Fruit fly (Drosophila melanogaster): Measurements from ENCODE around the gene CG13901.

- TF ChIP-seq CG13287 (GFP tag; IDR thresholded peaks at IDR 0.05; ENCODE audit: partially characterized antibody) (peak; percentile 60), tll (GFP tag; optimal IDR thresholded peaks at IDR 0.05) (no peak), unc-4 (GFP tag; IDR thresholded peaks at IDR 0.05; ENCODE audit: partially characterized antibody) (peak; percentile 50), CG10321 (GFP tag; IDR thresholded peaks at IDR 0.05) (no peak), CG4424 (GFP tag; optimal IDR thresholded peaks at IDR 0.05) (peak; percentile 23), CG15601 (tag; optimal IDR thresholded peaks at IDR 0.05) (no peak), Hey (tag; optimal IDR thresholded peaks at IDR 0.05) (no peak), BtbVII (GFP tag; optimal IDR thresholded peaks at IDR 0.05) (peak; percentile 7), pros (GFP tag; optimal IDR thresholded peaks at IDR 0.05) (no peak), Ptx1 (GFP tag; IDR thresholded peaks at IDR 0.05) (no peak), CG31388 (GFP tag; optimal IDR thresholded peaks at IDR 0.05) (no peak)
Measured at dm6 chr3L:832897-833857, 4.4 kb downstream of the CG13901 start, which contains the start of gene Sf3b3.

All from whole organism, embryonic.